Fruit fly (Drosophila melanogaster) whole organism: ENCODE measurements around the gene CG5645.

ENCODE experiments used
- CG8478 ChIP-seq: fragments of >200 bp; optimal IDR thresholded peaks from 2 replicates; lab custom pipeline; 2018; ENCODE audit warnings: inconsistent platforms
- Dll ChIP-seq: fragments of >200 bp; optimal IDR thresholded peaks from 2 replicates; lab custom pipeline; 2017
- EcR ChIP-seq, 2 experiments: fragments of >200 bp; optimal IDR thresholded peaks; 2 replicates each; lab custom pipeline; 2017; ENCODE audit warnings: missing biosample characterization in 2 of 2, missing genetic modification characterization in 2 of 2, missing genetic modification reagents in 2 of 2
- pan ChIP-seq: fragments of >200 bp; optimal IDR thresholded peaks from 2 replicates; lab custom pipeline; 2017
- psq ChIP-seq: fragments of >200 bp; optimal IDR thresholded peaks from 2 replicates; lab custom pipeline; 2017
- usp ChIP-seq: fragments of >200 bp; optimal IDR thresholded peaks from 2 replicates; lab custom pipeline; 2017; ENCODE audit warnings: missing biosample characterization, missing genetic modification characterization, mixed read lengths

CG5645 gene

DNA sequence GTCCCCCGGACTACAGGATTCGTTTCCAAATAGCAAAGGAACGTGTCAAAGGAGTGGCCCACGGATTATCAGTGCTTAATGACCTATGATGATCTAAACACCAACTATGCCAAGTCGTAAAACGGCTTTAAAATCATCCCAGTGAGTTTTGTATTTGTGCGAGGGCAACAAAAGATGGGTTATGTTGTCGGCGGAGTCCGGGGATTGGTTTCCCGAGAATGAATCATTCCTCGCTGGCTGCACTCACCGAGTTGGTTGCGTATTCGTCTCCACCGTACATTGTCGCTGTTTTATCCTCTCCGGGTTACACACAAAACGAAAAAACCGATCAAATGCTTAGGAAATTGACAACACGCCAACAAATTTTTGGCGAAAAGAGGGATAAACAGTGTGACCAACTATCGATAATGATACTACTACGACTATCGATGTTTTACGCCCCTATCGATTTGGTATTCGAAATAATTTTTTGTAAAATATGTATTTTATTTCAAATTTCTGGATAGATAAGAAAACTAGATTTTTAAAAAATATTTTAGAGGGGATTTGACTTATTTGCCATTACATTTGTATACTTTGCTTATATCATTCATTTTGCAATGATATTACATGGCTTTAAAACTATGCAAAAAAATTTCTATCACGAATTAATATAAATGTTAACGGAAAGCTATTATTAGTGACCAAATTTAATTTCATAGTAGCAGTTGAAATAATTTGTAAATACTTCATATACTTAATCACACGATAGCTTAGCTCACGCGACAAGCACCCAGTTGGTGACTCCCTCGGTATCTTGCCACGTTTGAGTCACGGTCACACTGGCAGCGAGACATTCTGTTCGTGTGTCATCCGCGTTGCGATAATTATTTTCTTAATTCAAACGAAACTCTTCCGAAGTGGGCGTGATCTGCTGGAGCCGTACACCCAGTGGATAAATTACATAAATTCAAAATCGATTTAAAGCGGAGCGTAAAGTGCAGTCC lies 9.5 kb upstream of the CG5645 start, which contains the start of the genes eIF3l and Nrx-IV:
eIF3l (minus strand) TSS at position 389 of the 986 bp plus-strand sequence.
Nrx-IV (plus strand) TSS at position 811 of the 986 bp plus-strand sequence.
- TF ChIP-seq EcR (GFP tag; optimal IDR thresholded peaks at IDR 0.05; lab: Kevin White, UChicago): no peak
- no peak for TF ChIP-seq psq
- no peak for TF ChIP-seq CG8478 (lab: Kevin White, UChicago)
- TF ChIP-seq pan (lab: Kevin White, UChicago): no peak

DNA sequence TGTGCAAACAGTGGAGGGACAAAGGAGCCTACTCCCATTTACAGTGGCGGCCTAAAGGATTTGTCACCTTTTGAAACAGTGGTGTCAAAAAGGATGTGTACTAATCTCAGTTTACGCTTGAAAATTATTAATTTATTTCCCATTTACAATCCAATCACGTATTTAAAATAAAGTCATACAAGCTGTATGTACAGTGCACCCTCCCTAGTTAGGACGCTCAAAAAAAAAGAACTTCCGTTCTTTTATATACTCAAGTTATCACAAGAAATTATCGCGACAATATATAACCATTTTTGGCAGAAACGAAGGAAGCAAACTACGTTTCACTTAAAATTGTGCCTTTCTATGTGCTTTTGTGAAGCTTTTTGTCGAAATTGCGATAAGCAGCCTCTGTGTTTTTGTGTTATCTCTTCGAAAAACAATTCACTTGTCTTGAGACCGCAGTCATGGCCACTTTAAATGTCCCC lies 2.8 kb upstream of the CG5645 start:
- TF ChIP-seq EcR (GFP tag; optimal IDR thresholded peaks at IDR 0.05; lab: Kevin White, UChicago) (no peak), usp (GFP tag; lab: Kevin White, UChicago) (no peak)

DNA sequence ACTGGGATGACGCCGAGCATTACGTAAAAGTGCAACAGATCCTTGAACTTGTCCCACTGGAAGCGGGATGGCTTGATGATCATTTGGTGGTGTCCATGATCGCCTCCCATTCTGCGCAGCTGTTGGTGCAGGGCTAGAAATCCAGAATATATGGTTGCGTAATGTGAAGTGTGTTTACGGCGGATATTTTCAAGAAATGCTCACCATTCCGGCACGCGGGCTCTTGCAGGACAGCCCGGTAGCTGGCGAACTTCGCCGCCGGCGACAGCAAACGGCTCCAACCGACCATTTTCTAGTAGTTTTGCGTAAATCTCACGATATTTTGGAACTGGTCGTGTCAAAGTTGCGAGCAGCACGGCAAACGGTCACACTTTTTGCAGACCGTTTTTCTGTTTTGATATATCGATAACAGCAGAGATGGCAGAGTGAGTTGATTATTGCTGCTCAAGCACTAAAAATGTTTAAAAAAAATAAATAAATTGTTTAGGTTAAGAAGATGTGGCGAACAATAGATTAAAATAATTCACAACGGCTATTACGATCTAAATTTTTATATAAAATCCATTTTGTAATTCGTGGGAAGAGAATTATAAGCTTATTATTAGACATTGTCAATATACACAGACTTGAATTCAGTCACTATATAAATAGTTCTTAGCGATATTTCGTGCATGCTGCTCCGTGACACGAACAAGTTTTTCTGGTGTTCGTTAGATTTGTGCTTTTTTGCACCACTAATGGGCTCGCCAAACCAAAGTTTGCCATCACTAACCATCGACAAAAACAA lies 1.8 kb upstream of the CG5645 start, which contains the start of the genes ND-SGDH and RhoGAP68F:
ND-SGDH (minus strand) TSS at position 472 of the 787 bp plus-strand sequence.
RhoGAP68F (plus strand) TSS at position 756 of the 787 bp plus-strand sequence.
- TF ChIP-seq psq (no peak), CG8478 (lab: Kevin White, UChicago) (no peak), EcR (GFP tag; optimal IDR thresholded peaks at IDR 0.05; lab: Kevin White, UChicago) (no peak), usp (GFP tag; lab: Kevin White, UChicago) (no peak), Dll (no peak), pan (lab: Kevin White, UChicago) (no peak)

DNA sequence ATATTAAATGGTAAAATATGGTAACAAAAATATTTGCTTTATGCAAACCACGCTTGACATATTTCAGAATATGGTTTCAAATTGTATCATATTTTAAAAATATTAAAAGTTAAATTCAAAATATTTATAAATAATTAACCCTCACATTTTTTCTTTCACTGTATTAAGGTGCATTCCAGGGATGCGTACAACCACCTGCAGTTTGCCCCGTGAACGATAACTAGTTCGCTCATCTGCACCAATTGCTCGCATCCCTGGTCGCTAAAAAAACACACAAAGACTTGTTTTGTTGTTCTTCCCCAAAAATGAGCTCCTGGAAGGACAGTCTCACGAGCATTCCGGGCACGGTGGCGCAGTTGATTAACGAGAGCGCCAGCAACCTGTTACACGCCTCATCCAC lies 4.6 kb downstream of the CG5645 start, which contains the start of gene DEF8:
DEF8 (plus strand) TSS at position 229 of the 400 bp plus-strand sequence.
- no peak for TF ChIP-seq usp (GFP tag; lab: Kevin White, UChicago)
- no peak for TF ChIP-seq EcR (GFP tag; optimal IDR thresholded peaks at IDR 0.05; lab: Kevin White, UChicago)
- no peak for TF ChIP-seq pan (lab: Kevin White, UChicago)

DNA sequence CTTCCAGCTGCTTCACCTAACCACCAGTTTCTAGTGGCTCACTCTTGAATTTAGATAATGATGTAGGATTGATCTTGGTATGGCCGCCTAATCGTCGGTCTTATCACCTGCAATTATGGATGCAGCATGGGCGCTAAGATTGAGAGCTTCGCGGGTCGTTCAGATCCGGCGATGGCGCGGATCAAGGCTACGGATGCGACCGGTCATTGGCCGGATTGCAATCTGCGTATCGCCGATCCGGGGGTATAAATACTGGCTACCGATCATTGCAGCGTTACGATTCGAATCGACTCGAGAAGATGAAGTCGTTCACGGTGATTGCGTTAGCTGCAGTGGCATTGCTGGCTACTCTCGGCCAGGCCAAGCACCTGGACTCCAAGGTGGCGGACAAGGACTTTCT lies 7.4 kb downstream of the CG5645 start, which contains the start of gene Lsp2:
Lsp2 (plus strand) TSS at position 283 of the 400 bp plus-strand sequence.
- TF ChIP-seq EcR (GFP tag; optimal IDR thresholded peaks at IDR 0.05; lab: Kevin White, UChicago): no peak
- TF ChIP-seq CG8478 (lab: Kevin White, UChicago): no peak
- TF ChIP-seq pan (lab: Kevin White, UChicago): no peak
- no peak for TF ChIP-seq usp (GFP tag; lab: Kevin White, UChicago)
- TF ChIP-seq psq: no peak
- no peak for TF ChIP-seq Dll

DNA sequence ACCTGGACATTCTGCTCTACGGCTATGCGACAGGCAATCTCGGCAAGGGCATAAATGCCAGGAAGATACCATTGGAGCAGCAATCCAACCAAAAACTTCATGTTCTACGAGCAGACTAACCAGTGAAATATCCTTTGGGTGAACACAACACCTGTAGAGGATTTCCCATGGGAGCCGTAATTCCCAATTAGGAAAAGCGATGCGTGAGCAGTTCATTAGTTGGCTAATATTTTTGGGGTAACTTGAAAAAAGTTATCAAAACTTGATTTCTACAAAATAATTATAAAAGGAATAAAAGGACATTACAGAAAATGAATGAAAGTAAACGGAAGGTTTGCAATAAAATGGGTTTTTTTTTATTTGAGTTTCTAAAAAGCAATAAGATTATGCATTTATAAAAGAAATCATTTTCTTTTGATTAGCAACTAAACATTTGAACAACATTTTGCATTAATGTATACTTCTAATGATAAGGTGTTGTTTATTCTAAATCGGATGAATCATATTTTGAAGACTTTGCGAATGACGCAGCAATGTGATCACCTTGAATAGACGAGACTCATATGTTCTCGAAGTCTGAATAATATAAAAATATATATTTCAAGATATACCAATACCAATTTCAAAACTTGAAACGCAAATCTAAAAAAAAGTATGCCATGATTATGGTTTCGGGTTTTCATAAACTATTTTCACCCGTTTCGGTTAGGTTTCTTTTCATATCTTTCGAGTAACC lies 9.0 kb downstream of the CG5645 start, which contains the start of the genes Ir68b and CG34241:
Ir68b (minus strand) TSS at position 101 of the 736 bp plus-strand sequence.
CG34241 (plus strand) TSS at position 686 of the 736 bp plus-strand sequence.
- no peak for TF ChIP-seq CG8478 (lab: Kevin White, UChicago)
- TF ChIP-seq Dll: no peak
- no peak for TF ChIP-seq psq
- TF ChIP-seq EcR (GFP tag; optimal IDR thresholded peaks at IDR 0.05; lab: Kevin White, UChicago): no peak

DNA sequence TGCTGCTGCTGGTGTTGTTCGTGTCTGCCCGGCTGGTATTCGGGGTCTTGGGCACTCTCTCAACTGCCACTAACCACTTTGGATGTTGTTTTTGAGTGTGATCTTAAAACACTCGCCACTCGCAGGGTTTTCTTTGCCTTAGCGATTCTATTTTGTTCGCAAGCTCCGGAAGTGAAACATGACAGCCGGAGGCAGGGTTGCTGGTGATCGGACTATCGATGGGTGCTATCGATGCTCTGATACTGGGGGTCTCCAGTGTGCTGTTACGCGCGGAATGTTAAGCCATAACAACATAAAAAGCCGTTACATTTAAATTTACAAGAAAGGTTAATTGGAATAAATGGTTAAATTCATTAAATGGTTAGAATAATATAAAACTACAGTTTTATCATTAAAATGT lies 11.5 kb downstream of the CG5645 start, which contains the start of gene yps:
yps (minus strand) TSS at position 176 of the 400 bp plus-strand sequence.
- TF ChIP-seq CG8478 (lab: Kevin White, UChicago) (no peak), usp (GFP tag; lab: Kevin White, UChicago) (no peak), pan (lab: Kevin White, UChicago) (no peak), psq (no peak), Dll (no peak), EcR (GFP tag; optimal IDR thresholded peaks at IDR 0.05; lab: Kevin White, UChicago) (no peak)

DNA sequence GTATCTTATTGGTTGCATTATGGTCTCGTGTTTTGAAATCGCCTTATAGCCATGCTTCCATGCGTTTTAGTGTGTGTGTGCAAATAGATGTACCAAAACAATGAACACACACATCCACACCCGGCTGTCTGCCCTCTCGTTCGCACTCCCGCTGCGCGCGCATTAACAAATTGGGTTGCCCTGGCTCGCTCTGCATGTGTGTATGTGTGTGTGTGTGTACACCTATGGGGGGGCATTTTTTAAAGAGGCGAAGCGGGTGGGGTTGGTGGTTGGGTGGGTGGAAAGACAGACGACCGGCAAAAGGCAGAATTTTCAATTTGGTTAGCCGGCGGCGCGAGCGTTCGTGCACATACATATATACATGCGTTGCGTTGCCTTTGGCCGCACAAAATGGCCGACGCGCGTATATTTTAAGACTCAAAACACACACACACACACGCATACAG lies 12.3 kb downstream of the CG5645 start:
- TF ChIP-seq EcR (GFP tag; optimal IDR thresholded peaks at IDR 0.05; lab: Kevin White, UChicago) (no peak), usp (GFP tag; lab: Kevin White, UChicago) (no peak)

DNA sequence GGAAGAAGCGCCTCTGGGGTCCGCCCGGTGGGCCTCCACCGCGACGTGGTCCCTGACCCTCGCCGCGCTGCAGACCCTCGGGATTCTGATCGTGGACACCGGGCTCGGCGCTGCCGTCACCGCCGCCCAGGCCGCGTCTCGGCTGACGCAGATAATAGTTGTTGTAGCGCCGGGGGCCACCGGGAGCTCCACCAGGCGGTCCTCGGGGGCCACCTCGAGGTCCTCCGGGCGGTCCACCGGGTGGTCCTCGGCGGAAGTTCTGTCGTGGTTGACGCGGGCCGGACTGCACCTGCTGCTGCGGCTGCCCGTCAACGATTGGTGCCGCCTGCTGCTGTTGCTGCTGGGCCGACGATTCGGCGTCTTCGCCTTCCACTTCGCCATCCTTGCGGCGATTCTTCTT lies 13.6 kb downstream of the CG5645 start:
- TF ChIP-seq pan (lab: Kevin White, UChicago) (no peak), Dll (no peak), psq (no peak), CG8478 (lab: Kevin White, UChicago) (no peak), EcR (GFP tag; optimal IDR thresholded peaks at IDR 0.05; lab: Kevin White, UChicago) (no peak), usp (GFP tag; lab: Kevin White, UChicago) (no peak)

DNA sequence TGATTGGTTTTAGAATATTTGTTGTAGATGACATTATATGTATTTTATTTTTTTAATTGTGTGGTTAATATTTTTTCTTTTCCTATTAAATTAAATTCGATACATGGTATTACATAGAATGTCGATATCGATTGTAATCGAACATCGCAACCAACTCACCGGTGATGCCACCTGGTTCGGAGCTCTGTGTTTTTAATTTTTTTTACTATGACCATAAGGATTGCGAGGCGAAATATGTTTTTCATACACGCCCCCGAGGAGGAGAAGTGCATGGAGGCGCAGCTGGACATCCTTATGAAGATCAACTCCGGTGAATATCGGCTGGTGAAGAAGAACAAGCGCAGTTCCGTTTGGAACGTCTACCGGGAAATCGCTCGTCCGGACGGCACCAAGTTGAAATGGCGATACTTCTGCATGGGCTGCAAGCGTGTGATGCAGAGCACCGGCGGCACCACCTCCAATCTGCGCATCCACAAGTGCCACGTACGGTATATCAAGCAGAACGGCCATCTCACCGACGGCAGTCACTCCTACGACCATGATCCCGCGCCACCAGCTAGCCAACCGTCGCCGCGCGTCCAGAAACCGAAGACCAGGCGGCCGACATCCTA lies 16.5 kb downstream of the CG5645 start, which contains the start of gene CG11560:
CG11560 (plus strand) TSS at position 145 of the 611 bp plus-strand sequence.
- TF ChIP-seq CG8478 (lab: Kevin White, UChicago) (no peak), pan (lab: Kevin White, UChicago) (no peak), Dll (no peak)
